Fruit fly (Drosophila melanogaster): ENCODE data around the gene CG18418.

Gene CG18418

dm6 chr3L:4689970-4690369 is at the start of gene CG18418:
TSS of gene CG18418 (minus strand) at chr3L:4690070.
- TF ChIP-seq noc (tag; optimal IDR thresholded peaks at IDR 0.05) = no peak

- no peak for TF ChIP-seq noc (tag; optimal IDR thresholded peaks at IDR 0.05)
Observed at dm6 chr3L:4736643-4737042, 46.8 kb upstream of the CG18418 start.

DNA sequence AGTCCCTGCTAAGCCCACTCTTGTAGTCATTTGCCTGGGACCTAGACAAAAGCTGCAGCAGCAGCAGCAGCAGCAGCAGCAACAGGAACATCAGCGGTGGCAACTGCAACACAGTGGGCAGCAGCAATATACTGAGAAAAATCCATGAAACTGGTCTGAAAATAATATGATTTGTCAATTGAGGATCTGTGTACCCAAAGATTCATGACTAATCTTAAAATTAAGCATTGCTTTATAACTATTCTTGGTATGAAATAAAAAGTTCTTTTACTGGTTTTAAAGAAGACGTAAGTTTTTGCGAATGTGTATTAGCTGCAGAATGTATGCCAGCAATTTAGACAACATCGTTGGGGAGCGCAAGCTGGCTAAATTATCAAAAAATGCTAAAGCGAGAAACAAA is 41.8 kb upstream of the CG18418 start:
- TF ChIP-seq noc (tag; optimal IDR thresholded peaks at IDR 0.05) = no peak

DNA sequence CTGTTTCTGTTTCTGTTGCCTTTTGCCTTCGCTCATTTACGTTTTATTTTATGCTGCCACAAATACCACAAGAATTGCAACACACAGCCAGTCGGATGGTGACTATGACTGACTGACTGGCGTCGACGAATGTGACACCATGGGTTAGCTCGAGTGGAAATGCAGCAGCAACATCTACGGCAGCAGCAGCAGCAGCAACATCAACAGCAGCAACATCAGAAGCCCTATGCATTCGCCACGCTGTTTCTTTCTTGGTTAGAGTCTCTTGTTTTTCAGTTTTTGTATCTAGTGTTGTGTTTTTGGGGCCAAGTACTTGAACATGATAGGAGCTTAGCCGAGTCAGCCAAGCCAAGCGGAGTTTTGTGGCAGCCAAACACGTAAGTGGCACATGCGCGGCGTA is 39.9 kb upstream of the CG18418 start:
- no peak for TF ChIP-seq noc (tag; optimal IDR thresholded peaks at IDR 0.05)

- TF ChIP-seq noc (tag; optimal IDR thresholded peaks at IDR 0.05) = no peak
Observed at dm6 chr3L:4721886-4722285, 32.0 kb upstream of the CG18418 start.

DNA sequence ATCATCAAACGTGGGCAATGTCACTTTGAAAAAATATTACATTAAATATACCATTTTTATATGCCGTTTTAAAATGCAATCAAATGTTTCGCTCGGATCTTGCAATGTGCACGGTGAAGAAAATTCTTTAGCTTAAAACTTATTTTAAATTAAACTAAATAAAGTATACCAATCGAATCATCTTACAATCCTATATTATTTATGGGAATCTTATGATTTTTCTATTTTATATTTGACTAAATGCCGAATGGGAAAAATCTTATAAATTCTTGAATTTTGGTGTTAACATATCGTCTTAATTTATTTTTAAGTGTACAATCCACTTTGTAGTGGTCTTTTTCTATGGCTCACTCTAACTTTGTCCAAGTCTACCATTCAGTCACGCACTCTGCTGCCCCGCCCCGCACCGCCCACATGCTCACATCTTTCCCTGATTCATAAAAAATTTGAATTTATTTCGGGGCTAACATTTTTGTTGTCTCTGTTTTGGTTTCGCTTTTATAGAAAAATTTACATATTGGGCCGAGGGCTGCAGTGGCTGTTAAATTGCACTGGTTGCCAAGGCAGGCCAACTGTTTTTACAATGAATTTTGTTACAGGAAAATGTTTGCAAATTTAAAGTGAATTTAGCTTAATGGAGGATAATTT is 30.8 kb upstream of the CG18418 start:
- TF ChIP-seq noc (tag; optimal IDR thresholded peaks at IDR 0.05) = no peak

dm6 chr3L:4719743-4720142 is 29.9 kb upstream of the CG18418 start:
- TF ChIP-seq noc (tag; optimal IDR thresholded peaks at IDR 0.05) = no peak

- no peak for TF ChIP-seq noc (tag; optimal IDR thresholded peaks at IDR 0.05)
Observed at dm6 chr3L:4709790-4710189, 19.9 kb upstream of the CG18418 start, which contains the start of gene CG13712. TSS of gene CG13712 (minus strand) at chr3L:4709890.

- TF ChIP-seq noc (tag; optimal IDR thresholded peaks at IDR 0.05) = no peak
Observed at dm6 chr3L:4708536-4708935, 18.7 kb upstream of the CG18418 start.

DNA sequence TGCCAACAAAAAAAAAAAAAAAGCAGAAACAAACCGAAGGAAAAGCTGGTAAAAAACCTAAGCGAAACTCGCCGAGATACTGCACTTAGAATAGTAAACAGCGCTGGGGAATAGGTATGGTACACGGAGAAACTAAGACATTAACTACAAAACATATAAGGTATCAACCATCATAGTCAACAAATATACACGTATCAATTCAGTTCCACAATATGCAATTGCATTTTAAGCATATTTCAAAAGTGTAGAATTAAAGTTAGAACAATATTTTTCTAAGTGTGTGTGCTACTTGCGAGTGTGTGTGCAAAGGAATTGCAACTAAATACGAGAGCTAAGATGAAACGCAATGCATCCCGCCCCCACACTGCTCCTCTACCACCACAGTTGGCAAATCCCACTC is 18.0 kb upstream of the CG18418 start:
- no peak for TF ChIP-seq noc (tag; optimal IDR thresholded peaks at IDR 0.05)

DNA sequence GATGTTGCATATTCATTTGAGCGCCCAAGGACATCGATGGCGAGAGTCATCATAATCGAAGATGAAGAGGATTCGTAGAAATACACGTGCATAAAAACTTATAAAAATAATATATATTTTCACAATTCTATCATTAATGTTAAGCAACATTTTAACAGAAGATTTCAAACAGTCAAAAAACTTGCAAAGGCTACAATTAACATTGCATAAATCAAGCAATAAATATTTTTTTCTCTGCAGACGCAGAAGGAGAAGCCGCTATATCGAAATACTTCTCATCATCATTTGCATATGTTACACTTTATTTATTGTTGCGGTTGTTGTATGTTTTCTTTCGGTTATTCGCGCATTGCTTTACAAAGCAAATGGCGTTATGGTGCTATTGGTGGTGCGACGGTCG is 12.1 kb upstream of the CG18418 start:
- TF ChIP-seq noc (tag; optimal IDR thresholded peaks at IDR 0.05) = no peak

dm6 chr3L:4700091-4700490 is 10.2 kb upstream of the CG18418 start:
- no peak for TF ChIP-seq noc (tag; optimal IDR thresholded peaks at IDR 0.05)

dm6 chr3L:4698496-4698895 is 8.6 kb upstream of the CG18418 start:
- TF ChIP-seq noc (tag; optimal IDR thresholded peaks at IDR 0.05) = no peak

DNA sequence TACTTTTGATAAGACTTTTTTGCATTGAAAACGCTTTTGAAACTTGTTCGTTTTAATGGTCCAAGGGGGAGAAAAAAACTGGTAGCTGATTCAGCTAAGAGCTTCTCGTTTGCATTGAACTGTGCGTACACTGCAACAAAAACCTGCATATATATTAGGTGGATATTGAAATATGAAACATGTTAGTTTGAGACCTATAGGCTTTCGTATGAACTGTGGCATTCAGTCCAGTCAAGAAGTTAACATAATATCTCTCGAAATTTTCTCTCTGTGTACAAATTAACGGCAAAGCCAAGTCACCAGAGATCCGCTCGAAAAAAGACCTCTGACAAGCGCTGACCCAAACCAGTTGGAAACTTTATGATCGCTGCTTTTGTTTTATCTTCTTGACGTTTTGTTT is 8.2 kb upstream of the CG18418 start:
- TF ChIP-seq noc (tag; optimal IDR thresholded peaks at IDR 0.05) = peak; percentile 78

dm6 chr3L:4697301-4697700 is 7.4 kb upstream of the CG18418 start, which contains the start of gene CG13713:
TSS of gene CG13713 (plus strand) at chr3L:4697601.
- no peak for TF ChIP-seq noc (tag; optimal IDR thresholded peaks at IDR 0.05)

DNA sequence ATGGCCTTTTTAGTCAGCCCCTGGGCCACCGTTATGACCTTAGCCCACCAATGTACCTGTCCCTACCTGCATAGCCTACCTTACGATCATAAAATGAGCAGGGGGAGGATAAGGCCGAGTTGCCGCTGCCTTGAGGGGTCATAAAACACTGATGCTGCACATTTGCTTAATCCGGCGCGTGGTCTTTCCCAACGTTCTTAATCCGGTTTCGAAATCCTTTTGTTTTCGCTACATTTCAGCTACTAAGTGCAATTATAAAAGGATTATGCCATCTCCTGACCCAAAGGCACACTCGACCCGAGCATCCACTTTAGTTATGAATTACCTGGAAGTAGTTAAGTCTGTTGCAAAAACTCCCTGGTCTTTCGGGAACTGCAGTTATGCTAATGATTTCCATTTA is 6.5 kb upstream of the CG18418 start:
- no peak for TF ChIP-seq noc (tag; optimal IDR thresholded peaks at IDR 0.05)

dm6 chr3L:4694823-4695222 is 5.0 kb upstream of the CG18418 start, which contains the start of gene CG15876:
TSS of gene CG15876 (minus strand) at chr3L:4694845.
- TF ChIP-seq noc (tag; optimal IDR thresholded peaks at IDR 0.05) = no peak

Data from whole organism, larva.